Fruit fly (Drosophila melanogaster) S2 (cell line): ENCODE results near the gene CG13313.

ENCODE experiments used
- CG8478 ChIP-seq: fragments of >200 bp; optimal IDR thresholded peaks from 2 replicates; lab custom pipeline; 2018
- CTCF ChIP-seq, 2 experiments: fragments of >200 bp; optimal IDR thresholded peaks; 2 replicates each; lab custom pipeline; 2018

DNA sequence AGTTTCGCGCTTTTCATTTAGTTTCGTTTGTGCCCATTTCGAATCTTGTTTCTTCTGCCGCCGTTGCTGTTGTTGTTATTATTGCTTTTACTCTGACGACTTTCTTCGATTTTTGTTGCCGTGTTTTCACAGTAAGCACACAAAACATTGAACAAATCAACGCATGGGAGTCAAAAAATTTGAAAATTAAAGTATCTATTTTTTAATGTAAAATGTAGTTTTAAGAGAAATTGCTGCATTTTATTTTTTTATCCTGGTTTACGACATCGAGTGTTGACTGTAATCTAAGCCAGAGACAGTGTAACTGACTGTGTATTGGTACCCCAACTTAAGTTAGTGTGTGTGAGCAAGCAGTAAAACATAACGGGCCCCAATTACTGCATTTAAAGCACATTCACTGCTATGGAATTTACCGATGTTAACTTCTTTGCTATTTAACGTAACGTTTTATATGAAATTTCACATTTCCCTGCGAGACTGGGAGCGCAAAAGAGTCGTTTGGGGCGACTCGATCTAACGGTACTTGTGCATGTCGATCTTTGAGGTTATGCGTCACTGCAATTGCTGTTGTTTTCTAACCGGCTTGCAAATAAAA, 37.6 kb downstream of the CG13313 start:
- TF ChIP-seq CTCF (optimal IDR thresholded peaks at IDR 0.05; lab: Kevin White, UChicago), result no peak
- no peak for TF ChIP-seq CG8478 (lab: Kevin White, UChicago)
